Fruit fly (Drosophila melanogaster): ENCODE data around the gene CG2260.

The CG2260 gene

DNA sequence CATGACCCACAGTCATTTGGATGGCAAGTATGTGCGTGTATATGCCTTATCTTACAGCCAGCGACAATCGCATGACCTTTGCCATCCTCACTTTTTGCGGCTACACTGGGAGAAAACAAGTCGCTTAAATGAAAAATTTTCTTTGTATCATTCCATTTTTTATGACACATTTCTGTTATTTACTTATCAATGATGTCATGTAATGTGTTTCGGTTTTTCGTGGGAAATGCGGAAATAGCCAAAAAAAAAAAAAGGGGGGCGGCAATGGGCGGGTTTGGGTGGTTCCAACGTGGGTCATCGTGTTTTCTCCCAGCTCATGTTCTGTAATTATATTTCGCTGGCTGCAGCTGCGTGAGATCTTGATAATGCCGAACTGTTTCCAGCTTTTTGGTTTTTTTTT, 40.8 kb downstream of the CG2260 start (continued):
- TF ChIP-seq BtbVII (GFP tag; optimal IDR thresholded peaks at IDR 0.05) (no peak), CG14710 (tag; optimal IDR thresholded peaks at IDR 0.05) (no peak), Pdp1 (GFP tag; optimal IDR thresholded peaks at IDR 0.05) (peak in 1 of 2 experiments; percentile 60), pfk (GFP tag; optimal IDR thresholded peaks at IDR 0.05) (no peak), slbo (GFP tag; IDR thresholded peaks at IDR 0.05) (peak; percentile 41; the same call in 1 of the 2 replicates)

- TF ChIP-seq Lhr (GFP tag; optimal IDR thresholded peaks at IDR 0.05) (peak; percentile 42), NC2α (GFP tag; optimal IDR thresholded peaks at IDR 0.05) (no peak), hbn (GFP tag; IDR thresholded peaks at IDR 0.05; ENCODE audit: partially characterized antibody) (peak; percentile 66), Doc3 (GFP tag; IDR thresholded peaks at IDR 0.05; ENCODE audit: partially characterized antibody) (0 out of 3 replicates have a peak, but pooled peaks have one; percentile 33), odd (GFP tag; optimal IDR thresholded peaks at IDR 0.05) (no peak), Med (GFP tag) (peak; percentile 81), hb (GFP tag; IDR thresholded peaks at IDR 0.05; ENCODE audit: partially characterized antibody) (peak; percentile 66; the same call in 2 of the 3 replicates), CG17186 (GFP tag; optimal IDR thresholded peaks at IDR 0.05) (peak; percentile 3), chn (GFP tag; optimal IDR thresholded peaks at IDR 0.05) (peak; percentile 9), twi (tag; optimal IDR thresholded peaks at IDR 0.05) (no peak), Pdp1 (GFP tag; optimal IDR thresholded peaks at IDR 0.05) (peak in 1 of 2 experiments; percentile 43), ap (GFP tag; IDR thresholded peaks at IDR 0.05) (no peak), CG8290 (GFP tag; optimal IDR thresholded peaks at IDR 0.05) (peak; percentile 0), CG8290 (tag; optimal IDR thresholded peaks at IDR 0.05) (no peak), Nf-YC (tag; optimal IDR thresholded peaks at IDR 0.05) (no peak), CG10462 (GFP tag; optimal IDR thresholded peaks at IDR 0.05) (no peak), Poxn (GFP tag; IDR thresholded peaks at IDR 0.05) (no peak), CG12104 (GFP tag; optimal IDR thresholded peaks at IDR 0.05) (no peak), E2f2 (GFP tag; IDR thresholded peaks at IDR 0.05) (peak; percentile 75), gro (GFP tag; optimal IDR thresholded peaks at IDR 0.05) (peak; percentile 4), Scr (GFP tag; IDR thresholded peaks at IDR 0.05; ENCODE audit: partially characterized antibody) (peak; percentile 66), CG3995 (GFP tag; optimal IDR thresholded peaks at IDR 0.05) (peak; percentile 69), CG12659 (GFP tag; optimal IDR thresholded peaks at IDR 0.05) (peak; percentile 66), gfzf (GFP tag; optimal IDR thresholded peaks at IDR 0.05) (peak; percentile 85), chinmo (GFP tag; IDR thresholded peaks at IDR 0.05; ENCODE audit: partially characterized antibody) (0 out of 4 replicates have a peak, but pooled peaks have one; percentile 19), CG15514 (GFP tag; optimal IDR thresholded peaks at IDR 0.05) (peak; percentile 82), CG9876 (GFP tag; optimal IDR thresholded peaks at IDR 0.05) (no peak), Max (GFP tag; optimal IDR thresholded peaks at IDR 0.05) (peak; percentile 56), vfl (GFP tag; optimal IDR thresholded peaks at IDR 0.05) (no peak), HLH4C (GFP tag; IDR thresholded peaks at IDR 0.05; ENCODE audit: partially characterized antibody) (peak; percentile 79), Hmx (GFP tag; optimal IDR thresholded peaks at IDR 0.05) (no peak), Ssrp (tag; optimal IDR thresholded peaks at IDR 0.05) (no peak), zen2 (GFP tag; IDR thresholded peaks at IDR 0.05; ENCODE audit: partially characterized antibody) (peak; percentile 55; the same call in 2 of the 3 replicates), dm (GFP tag; optimal IDR thresholded peaks at IDR 0.05) (peak; percentile 73), pros (GFP tag; optimal IDR thresholded peaks at IDR 0.05) (no peak), sna (GFP tag; IDR thresholded peaks at IDR 0.05; ENCODE audit: partially characterized antibody) (0 out of 2 replicates have a peak, but pooled peaks have one; percentile 36), ssp (GFP tag; IDR thresholded peaks at IDR 0.05) (peak; percentile 89), slp2 (GFP tag; optimal IDR thresholded peaks at IDR 0.05) (no peak), crol (GFP tag; IDR thresholded peaks at IDR 0.05) (peak; percentile 94), bbx (GFP tag; IDR thresholded peaks at IDR 0.05; ENCODE audit: partially characterized antibody) (peak; percentile 79), stwl (tag; optimal IDR thresholded peaks at IDR 0.05) (peak; percentile 90), nerfin-2 (GFP tag; IDR thresholded peaks at IDR 0.05; ENCODE audit: partially characterized antibody) (peak; percentile 68), MBD-R2 (GFP tag; IDR thresholded peaks at IDR 0.05) (peak; percentile 83)
Observed at dm6 chrX:8075300-8075927, 45.5 kb downstream of the CG2260 start, which contains the start of the genes Upf2 and CG1571. Gene Upf2 (minus strand): TSS chrX:8075466. Gene CG1571 (plus strand): TSS chrX:8075877.

Data from whole organism, embryonic.